Fruit fly (Drosophila melanogaster): Measurements from ENCODE around the gene CG13999.

DNA sequence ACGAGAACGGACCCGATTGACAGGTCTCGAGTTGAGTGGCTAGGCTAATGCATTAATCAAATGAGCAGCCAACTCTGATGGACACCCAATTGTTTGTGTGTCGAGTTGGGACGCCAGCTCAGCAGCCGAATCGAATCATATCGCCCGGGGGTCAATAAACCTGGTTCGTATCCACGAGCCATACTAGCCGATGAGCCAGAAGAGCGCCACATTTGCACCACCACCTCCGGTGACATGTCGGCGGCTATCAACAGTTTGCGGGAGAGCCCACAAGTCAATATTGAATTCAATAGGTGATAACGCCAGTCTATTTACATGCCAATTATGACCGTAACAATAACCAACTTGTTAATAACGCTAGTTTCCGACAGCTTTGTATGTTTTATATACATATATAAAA, 17.9 kb upstream of the CG13999 start:
- peak; percentile 59 for TF ChIP-seq Clk (GFP tag; optimal IDR thresholded peaks at IDR 0.05)
- TF ChIP-seq CG5204 (GFP tag; optimal IDR thresholded peaks at IDR 0.05) = no peak
- peak; percentile 70 for TF ChIP-seq CG7101 (tag; optimal IDR thresholded peaks at IDR 0.05)
- peak; percentile 17 for TF ChIP-seq CG33017 (tag; optimal IDR thresholded peaks at IDR 0.05)
- peak; percentile 46 for TF ChIP-seq Mnt (GFP tag; optimal IDR thresholded peaks at IDR 0.05)
- TF ChIP-seq kay (GFP tag; ENCODE audit: borderline replicate concordance) = peak; percentile 89
- TF ChIP-seq CG12768 (GFP tag; optimal IDR thresholded peaks at IDR 0.05) = peak; percentile 76
- TF ChIP-seq ovo (GFP tag; optimal IDR thresholded peaks at IDR 0.05) = peak; percentile 79
- TF ChIP-seq pad (GFP tag; optimal IDR thresholded peaks at IDR 0.05) = peak; percentile 50
- TF ChIP-seq tj (GFP tag; optimal IDR thresholded peaks at IDR 0.05) = peak; percentile 4

Measured in whole organism, adult.